Worm (Caenorhabditis elegans) whole organism, young adult: ENCODE measurements around the gene B0545.4.

Experiments
- C06A6.2 ChIP-seq: fragments of 200-800 bp; sonication (Bioruptor generic); conservative IDR thresholded peaks from 2 replicates; pipeline ENCODE4 v1.3.6; 2022; ENCODE audit warnings: missing genetic modification characterization, missing compliant biosample characterization
- D2030.7 ChIP-seq: fragments of 200-800 bp; sonication (Bioruptor generic); IDR thresholded peaks from 2 replicates; pipeline ENCODE4 v1.3.6; 2022; ENCODE audit warnings: missing genetic modification reagents, missing genetic modification characterization, missing compliant biosample characterization
- F23B12.7 ChIP-seq: sonication (generic microtip); optimal IDR thresholded peaks from 2 replicates; lab custom pipeline; 2017; ENCODE audit warnings: missing genetic modification characterization, mild to moderate bottlenecking, missing compliant biosample characterization, antibody characterized with exemption, moderate library complexity; ENCODE audit not compliant: insufficient read depth
- F37B4.10 ChIP-seq: fragments of 200-800 bp; sonication (Bioruptor generic); IDR thresholded peaks from 2 replicates; pipeline ENCODE4 v1.3.6; 2022; ENCODE audit warnings: missing genetic modification characterization, missing compliant biosample characterization
- F49E8.2 ChIP-seq: sonication (generic microtip); optimal IDR thresholded peaks from 3 replicates; lab custom pipeline; 2017; ENCODE audit warnings: missing genetic modification characterization, mild to moderate bottlenecking, missing compliant biosample characterization, antibody characterized with exemption, moderate library complexity; ENCODE audit not compliant: insufficient read depth
- F57A8.1 ChIP-seq: fragments of 200-800 bp; sonication (Bioruptor generic); optimal IDR thresholded peaks from 2 replicates; lab custom pipeline; 2018; ENCODE audit warnings: mild to moderate bottlenecking, missing genetic modification characterization, moderate library complexity, missing compliant biosample characterization
- K11D2.4 ChIP-seq: fragments of 200-800 bp; sonication (Bioruptor generic); IDR thresholded peaks from 2 replicates; pipeline ENCODE4 v1.3.6; 2022; ENCODE audit warnings: missing genetic modification reagents, missing genetic modification characterization, missing compliant biosample characterization
- T07F8.4 ChIP-seq: sonication (generic microtip); optimal IDR thresholded peaks from 2 replicates; lab custom pipeline; 2016; ENCODE audit warnings: mild to moderate bottlenecking, missing genetic modification characterization, moderate library complexity, missing compliant biosample characterization
- T26A5.8 ChIP-seq: sonication (generic microtip); optimal IDR thresholded peaks from 2 replicates; lab custom pipeline; 2016; ENCODE audit warnings: missing genetic modification characterization, missing compliant biosample characterization
- Y56A3A.18 ChIP-seq: fragments of 200-800 bp; sonication (Bioruptor generic); IDR thresholded peaks from 2 replicates; pipeline ENCODE4 v1.3.6; 2022; ENCODE audit warnings: missing genetic modification reagents, missing genetic modification characterization, missing compliant biosample characterization
- Y79H2A.3 ChIP-seq: fragments of 200-800 bp; sonication (Bioruptor generic); conservative IDR thresholded peaks from 2 replicates; pipeline ENCODE4 v1.3.6; 2022; ENCODE audit warnings: missing genetic modification reagents, missing genetic modification characterization, missing compliant biosample characterization
- attf-5 ChIP-seq: fragments of 200-800 bp; sonication (Bioruptor generic); optimal IDR thresholded peaks from 2 replicates; lab custom pipeline; 2018; ENCODE audit warnings: mild to moderate bottlenecking, missing genetic modification characterization, missing compliant biosample characterization
- bed-1 ChIP-seq: fragments of 200-800 bp; sonication (Bioruptor generic); IDR thresholded peaks from 2 replicates; pipeline ENCODE4 v1.3.6; 2022; ENCODE audit warnings: missing genetic modification reagents, missing genetic modification characterization, missing compliant biosample characterization
- ceh-58 ChIP-seq: fragments of 200-800 bp; sonication (Bioruptor generic); IDR thresholded peaks from 2 replicates; pipeline ENCODE4 v1.3.6; 2022; ENCODE audit warnings: missing genetic modification characterization, missing compliant biosample characterization
- dox-1 ChIP-seq: fragments of 200-800 bp; sonication (Bioruptor generic); IDR thresholded peaks from 2 replicates; pipeline ENCODE4 v1.3.6; 2022; ENCODE audit warnings: missing genetic modification reagents, missing genetic modification characterization, missing compliant biosample characterization
- efl-1 ChIP-seq: fragments of 150-350 bp; optimal IDR thresholded peaks from 2 replicates; lab custom pipeline; 2014; ENCODE audit warnings: missing biosample characterization, missing genetic modification reagents, missing genetic modification characterization
- egrh-3 ChIP-seq: fragments of 200-800 bp; sonication (Bioruptor generic); IDR thresholded peaks from 2 replicates; pipeline ENCODE4 v1.3.6; 2022; ENCODE audit warnings: missing genetic modification reagents, missing genetic modification characterization, missing compliant biosample characterization
- fkh-3 ChIP-seq: sonication (generic microtip); optimal IDR thresholded peaks from 2 replicates; lab custom pipeline; 2016; ENCODE audit warnings: mild to moderate bottlenecking, missing genetic modification characterization, missing compliant biosample characterization
- hmg-1.2 ChIP-seq: fragments of 200-800 bp; sonication (Bioruptor generic); IDR thresholded peaks from 2 replicates; pipeline ENCODE4 v1.3.6; 2022; ENCODE audit warnings: missing genetic modification reagents, missing genetic modification characterization, missing compliant biosample characterization
- hsf-1 ChIP-seq: fragments of 200-800 bp; sonication (Bioruptor generic); IDR thresholded peaks from 2 replicates; pipeline ENCODE4 v1.3.6; 2022; ENCODE audit warnings: missing genetic modification reagents, missing genetic modification characterization, missing compliant biosample characterization
- lin-40 ChIP-seq: sonication (generic microtip); optimal IDR thresholded peaks from 2 replicates; lab custom pipeline; 2016; ENCODE audit warnings: missing genetic modification characterization, mild to moderate bottlenecking, missing compliant biosample characterization, missing genotype, missing genetic modification reagents
- lin-54 ChIP-seq: fragments of 200-800 bp; sonication (Bioruptor generic); optimal IDR thresholded peaks from 2 replicates; lab custom pipeline; 2018; ENCODE audit warnings: mild to moderate bottlenecking, missing genetic modification characterization, missing compliant biosample characterization
- lsl-1 ChIP-seq: fragments of 200-800 bp; sonication (Bioruptor generic); optimal IDR thresholded peaks from 2 replicates; lab custom pipeline; 2018; ENCODE audit warnings: mild to moderate bottlenecking, missing genetic modification characterization, moderate library complexity, missing compliant biosample characterization
- madf-6 ChIP-seq: fragments of 200-800 bp; sonication (Bioruptor generic); IDR thresholded peaks from 2 replicates; pipeline ENCODE4 v1.3.6; 2022; ENCODE audit warnings: missing genetic modification reagents, missing genetic modification characterization, missing compliant biosample characterization
- mcd-1 ChIP-seq: fragments of 200-800 bp; sonication (Bioruptor generic); IDR thresholded peaks from 2 replicates; pipeline ENCODE4 v1.3.6; 2022; ENCODE audit warnings: missing genetic modification reagents, missing genetic modification characterization, missing compliant biosample characterization
- nhr-80 ChIP-seq: sonication (generic microtip); optimal IDR thresholded peaks from 2 replicates; lab custom pipeline; 2016; ENCODE audit warnings: missing genetic modification characterization, missing compliant biosample characterization
- pbrm-1 ChIP-seq: fragments of 200-800 bp; sonication (Bioruptor generic); IDR thresholded peaks from 2 replicates; pipeline ENCODE4 v1.3.6; 2022; ENCODE audit warnings: missing genetic modification reagents, missing genetic modification characterization, missing compliant biosample characterization
- snpc-1.3 ChIP-seq: sonication (generic microtip); optimal IDR thresholded peaks from 2 replicates; lab custom pipeline; 2017; ENCODE audit warnings: missing genetic modification characterization, mild to moderate bottlenecking, missing compliant biosample characterization, antibody characterized with exemption, moderate library complexity, missing genotype, missing genetic modification reagents; ENCODE audit not compliant: insufficient read depth
- snpc-4 ChIP-seq, 5 experiments: fragments of 150-350 bp in 1 of 5; sonication (generic microtip) in 4 of 5; optimal IDR thresholded peaks; 2 replicates each; lab custom pipeline; 2014 to 2018; ENCODE audit warnings: missing genetic modification characterization in 5 of 5, missing biosample characterization in 3 of 5, antibody characterized with exemption in 2 of 5, mild to moderate bottlenecking in 2 of 5, missing compliant biosample characterization in 2 of 5, missing genotype in 2 of 5, moderate library complexity in 2 of 5, missing genetic modification reagents in 1 of 5
- tlf-1 ChIP-seq: fragments of 200-800 bp; sonication (Bioruptor generic); optimal IDR thresholded peaks from 2 replicates; lab custom pipeline; 2018; ENCODE audit warnings: mild to moderate bottlenecking, missing genetic modification characterization, missing compliant biosample characterization
- zim-3 ChIP-seq: sonication (generic microtip); optimal IDR thresholded peaks from 2 replicates; lab custom pipeline; 2017; ENCODE audit warnings: mild to moderate bottlenecking, missing genetic modification characterization, moderate library complexity, missing compliant biosample characterization

Gene B0545.4

DNA sequence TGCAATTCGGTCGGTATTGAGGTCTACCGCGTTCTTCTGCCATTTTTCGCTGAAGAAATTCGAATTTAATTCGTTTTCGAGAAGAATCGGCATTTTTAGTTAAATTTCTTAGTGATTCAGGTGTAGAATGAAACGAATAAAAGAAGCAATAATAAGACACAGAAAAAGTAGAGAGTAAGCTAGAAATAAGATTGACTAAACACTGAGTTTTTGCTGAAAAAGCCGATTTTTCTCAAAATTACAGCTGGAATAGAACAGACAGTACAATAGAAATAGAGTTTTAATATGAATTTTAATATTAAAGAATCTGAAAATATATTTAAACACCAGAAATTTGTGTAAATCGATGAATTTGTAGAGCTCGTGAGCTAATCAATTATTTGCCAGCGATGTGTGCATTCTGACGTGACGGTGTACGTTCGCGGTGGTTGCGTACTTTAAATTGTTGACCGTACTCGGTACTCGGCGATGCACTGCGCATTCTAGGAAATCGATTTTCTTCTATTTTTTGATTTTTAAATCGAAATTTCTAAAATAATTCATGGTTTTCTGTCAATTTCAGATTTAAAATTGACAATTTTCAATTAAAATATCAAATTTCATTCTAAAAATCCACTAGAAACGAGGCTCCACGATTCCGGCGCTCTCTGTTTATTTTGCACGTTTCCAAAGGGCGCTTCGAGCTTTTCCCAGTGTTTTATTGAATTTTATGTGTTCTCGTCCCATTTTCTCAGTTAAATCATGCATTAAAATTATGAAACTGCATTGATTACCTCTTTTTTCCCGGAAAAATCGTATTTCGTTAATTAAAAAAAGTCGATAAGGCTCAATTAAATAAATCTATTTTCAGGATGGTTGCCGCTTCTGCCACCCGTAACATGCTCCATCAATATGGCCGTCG, 16.9 kb upstream of the B0545.4 start, which contains the start of the genes grld-1 and cox-6C (continued):
- peak; percentile 25 for TF ChIP-seq snpc-1.3 (tag; lab: Kevin White, UChicago)
- TF ChIP-seq hmg-1.2 (GFP tag; lab: Robert Waterston, UW) = peak; percentile 41; the same call in 1 of the 2 replicates
- no peak for TF ChIP-seq Y56A3A.18 (GFP tag; lab: Robert Waterston, UW)
- peak; percentile 65 for TF ChIP-seq lin-40 (tag; lab: Kevin White, UChicago)
- TF ChIP-seq Y79H2A.3 (GFP tag; lab: Robert Waterston, UW) = no peak
- peak; percentile 42 for TF ChIP-seq F23B12.7
- peak; percentile 47 for TF ChIP-seq lin-54 (GFP tag; lab: Kevin White, UChicago)
- peak; percentile 83 for TF ChIP-seq D2030.7 (GFP tag; lab: Robert Waterston, UW)
- TF ChIP-seq T07F8.4 (tag; lab: Kevin White, UChicago) = no peak
- no peak for TF ChIP-seq F37B4.10 (GFP tag; lab: Robert Waterston, UW)
- peak; percentile 64 for TF ChIP-seq dox-1
- no peak for TF ChIP-seq snpc-4 (GFP tag; optimal IDR thresholded peaks at IDR 0.05; lab: Kevin White, UChicago)
- peak in 2 of 4 experiments; percentile 10 to 52 for TF ChIP-seq snpc-4 (tag; optimal IDR thresholded peaks at IDR 0.05; lab: Kevin White, UChicago)
- TF ChIP-seq F49E8.2 (tag; lab: Kevin White, UChicago) = peak; percentile 6
- TF ChIP-seq lsl-1 (GFP tag; lab: Kevin White, UChicago) = peak; percentile 81
- TF ChIP-seq attf-5 (GFP tag; lab: Kevin White, UChicago) = peak; percentile 87
- TF ChIP-seq C06A6.2 (GFP tag; lab: Robert Waterston, UW) = no peak
- peak; percentile 47; the same call in 1 of the 2 replicates for TF ChIP-seq mcd-1
- no peak for TF ChIP-seq K11D2.4
- TF ChIP-seq tlf-1 (GFP tag; lab: Kevin White, UChicago) = no peak
- TF ChIP-seq hsf-1 (GFP tag; lab: Robert Waterston, UW) = no peak
- TF ChIP-seq nhr-80 (tag; lab: Kevin White, UChicago) = peak; percentile 0
- TF ChIP-seq T26A5.8 (tag; lab: Kevin White, UChicago) = no peak
- no peak for TF ChIP-seq bed-1 (GFP tag; lab: Robert Waterston, UW)
- peak; percentile 37; the same call in 1 of the 2 replicates for TF ChIP-seq madf-6
- TF ChIP-seq efl-1 = peak; percentile 2
- TF ChIP-seq, all 124 proteins: peak for 24

- TF ChIP-seq zim-3 (tag; lab: Kevin White, UChicago) = peak; percentile 91
- TF ChIP-seq egrh-3 (GFP tag; lab: Robert Waterston, UW) = peak; percentile 82; the same call in 1 of the 2 replicates
- TF ChIP-seq, all 124 proteins: peak for 2; not testable (repeated sequence) for 122
These were observed 13.9 kb upstream of the B0545.4 start for ce11 chrIV:122877-123657.

DNA sequence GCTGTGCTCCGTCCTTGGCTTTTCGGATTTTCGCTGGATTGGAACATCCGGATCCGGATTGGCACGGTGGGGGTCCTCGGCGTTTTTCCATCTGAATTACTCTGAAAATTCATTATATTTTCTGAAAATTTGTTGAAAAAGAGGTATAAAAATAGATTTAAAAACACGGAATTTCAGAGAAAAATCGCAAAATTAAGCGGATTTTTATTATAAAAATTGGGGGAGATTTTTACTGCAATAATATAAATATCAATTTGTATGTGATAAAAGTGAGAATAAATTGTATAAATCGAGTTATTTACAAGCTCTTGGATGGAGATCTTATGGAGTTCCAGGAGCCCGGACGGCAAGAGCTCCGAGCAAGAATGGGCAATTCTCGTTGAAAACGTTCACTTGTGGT, 12.4 kb upstream of the B0545.4 start, which contains the start of gene tut-1:
Gene tut-1 (minus strand): TSS at position 101 of the 400 bp plus-strand sequence.
- TF ChIP-seq ceh-58 (GFP tag; lab: Robert Waterston, UW) (no peak), F57A8.1 (GFP tag; lab: Kevin White, UChicago) (no peak), pbrm-1 (GFP tag; lab: Robert Waterston, UW) (no peak), mcd-1 (0 out of 2 replicates have a peak, but pooled peaks have one; percentile 23), fkh-3 (no peak)
